Worm (Caenorhabditis elegans): Measurements from ENCODE around the gene smrc-1.

smrc-1 gene

DNA sequence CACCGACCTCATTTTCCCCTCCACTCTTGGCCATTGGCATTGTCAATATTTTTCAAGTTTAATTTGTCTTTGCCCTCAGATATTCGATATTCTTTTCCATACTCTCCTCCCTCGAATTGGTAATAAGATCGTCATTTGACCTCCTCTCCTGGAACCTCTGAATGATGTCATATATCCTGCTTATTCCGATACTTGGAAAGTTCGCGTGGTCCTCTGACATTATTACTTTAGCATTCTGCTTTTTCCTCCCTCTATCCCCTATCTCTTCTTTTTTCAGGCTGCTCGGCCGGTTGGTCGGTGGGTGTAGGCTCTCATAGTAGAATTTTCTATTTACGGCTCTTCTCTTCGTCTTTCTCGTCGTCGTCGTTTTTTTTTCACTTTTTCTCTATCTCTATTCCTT, 38.3 kb upstream of the smrc-1 start:
- no peak for TF ChIP-seq B0310.2 (tag; optimal IDR thresholded peaks at IDR 0.05)
- no peak for TF ChIP-seq tbx-11 (GFP tag; IDR thresholded peaks at IDR 0.05)
- no peak for TF ChIP-seq F13C5.2 (tag; optimal IDR thresholded peaks at IDR 0.05)
- TF ChIP-seq scrt-1 (GFP tag; IDR thresholded peaks at IDR 0.05), result no peak
- TF ChIP-seq aly-1 (tag; optimal IDR thresholded peaks at IDR 0.05), result no peak
- no peak for TF ChIP-seq tra-4 (tag; optimal IDR thresholded peaks at IDR 0.05)
- no peak for TF ChIP-seq hmbx-1 (tag; optimal IDR thresholded peaks at IDR 0.05)
- TF ChIP-seq pes-1 (GFP tag; IDR thresholded peaks at IDR 0.05), result no peak
- no peak for TF ChIP-seq ama-1 (optimal IDR thresholded peaks at IDR 0.05)
- TF ChIP-seq ets-7 (tag; optimal IDR thresholded peaks at IDR 0.05), result no peak

DNA sequence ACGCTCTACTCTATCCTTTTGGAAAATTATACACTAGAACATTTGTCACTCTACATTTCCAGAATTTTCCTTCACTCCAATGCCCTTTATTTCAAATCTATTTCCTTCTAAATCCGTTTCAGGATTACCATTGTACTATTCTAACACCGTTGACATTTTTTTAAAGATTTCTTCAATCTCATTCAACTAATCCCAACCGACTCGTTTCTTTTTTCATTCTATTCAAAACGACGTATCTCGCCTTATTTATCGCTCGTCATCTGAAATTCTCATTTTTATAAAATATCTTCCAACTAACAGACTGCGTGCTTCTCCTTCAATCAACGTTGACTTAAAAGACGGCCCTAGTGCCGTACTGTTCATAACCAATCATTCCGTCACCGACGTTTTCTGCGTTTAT, 37.7 kb upstream of the smrc-1 start, which contains the start of gene akap-1:
akap-1 (plus strand) TSS at position 301 of the 400 bp plus-strand sequence.
- TF ChIP-seq B0310.2 (tag; optimal IDR thresholded peaks at IDR 0.05), result no peak
- no peak for TF ChIP-seq scrt-1 (GFP tag; IDR thresholded peaks at IDR 0.05)
- no peak for TF ChIP-seq aly-1 (tag; optimal IDR thresholded peaks at IDR 0.05)

DNA sequence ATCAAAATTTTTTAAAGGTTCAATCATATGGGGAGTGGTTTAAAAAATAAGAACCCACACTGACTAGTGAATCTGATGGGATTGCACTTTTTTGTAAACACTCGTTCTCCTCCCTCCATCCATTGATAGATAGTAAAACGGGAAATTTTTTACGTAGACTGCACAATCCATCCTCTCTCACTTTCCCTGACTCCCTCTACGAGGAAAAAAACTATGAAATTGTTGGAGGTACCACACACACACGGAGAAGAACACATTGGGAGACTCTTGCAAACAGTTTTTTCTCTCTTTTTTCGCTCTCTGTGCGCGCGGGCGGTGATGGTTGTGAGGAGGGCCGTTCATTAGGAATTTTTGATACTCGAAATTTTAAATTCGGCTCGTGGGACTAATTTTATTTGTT, 35.4 kb upstream of the smrc-1 start:
- TF ChIP-seq B0310.2 (tag; optimal IDR thresholded peaks at IDR 0.05) (no peak), ceh-13 (GFP tag; optimal IDR thresholded peaks at IDR 0.05) (no peak), hnd-1 (tag; optimal IDR thresholded peaks at IDR 0.05) (no peak), hmg-4 (GFP tag; optimal IDR thresholded peaks at IDR 0.05) (no peak), aly-1 (tag; optimal IDR thresholded peaks at IDR 0.05) (no peak), ets-7 (tag; optimal IDR thresholded peaks at IDR 0.05) (no peak), flt-1 (GFP tag; IDR thresholded peaks at IDR 0.05) (no peak), scrt-1 (GFP tag; IDR thresholded peaks at IDR 0.05) (no peak), ama-1 (optimal IDR thresholded peaks at IDR 0.05) (no peak), ceh-36 (tag; optimal IDR thresholded peaks at IDR 0.05) (no peak), tbx-11 (GFP tag; IDR thresholded peaks at IDR 0.05) (no peak), tbx-37 (GFP tag; conservative IDR thresholded peaks at IDR 0.05) (no peak), pes-1 (GFP tag; IDR thresholded peaks at IDR 0.05) (no peak), hmbx-1 (tag; optimal IDR thresholded peaks at IDR 0.05) (no peak), sea-1 (GFP tag; conservative IDR thresholded peaks at IDR 0.05) (no peak), tra-4 (tag; optimal IDR thresholded peaks at IDR 0.05) (no peak), F13C5.2 (tag; optimal IDR thresholded peaks at IDR 0.05) (no peak)

DNA sequence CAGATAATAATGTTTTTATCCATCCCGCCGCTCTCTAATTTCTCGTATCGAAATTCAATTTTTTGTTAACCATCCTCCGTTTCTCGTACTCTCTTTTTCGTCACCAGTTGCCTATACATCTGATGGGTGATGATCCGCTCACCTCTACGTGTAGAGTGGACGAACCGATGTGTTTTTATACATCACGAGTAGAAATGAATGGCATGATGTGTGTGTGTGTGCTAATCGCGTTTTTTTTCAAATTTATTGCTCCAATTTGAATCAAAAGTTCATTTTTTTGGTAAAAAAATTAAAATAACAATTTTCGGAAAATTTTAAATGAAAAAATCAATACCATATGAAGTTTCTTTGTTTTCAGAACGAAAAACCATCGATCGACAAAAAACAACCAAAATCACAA, 34.7 kb upstream of the smrc-1 start:
- no peak for TF ChIP-seq hmbx-1 (tag; optimal IDR thresholded peaks at IDR 0.05)
- no peak for TF ChIP-seq ama-1 (optimal IDR thresholded peaks at IDR 0.05)
- TF ChIP-seq scrt-1 (GFP tag; IDR thresholded peaks at IDR 0.05), result no peak
- no peak for TF ChIP-seq tra-4 (tag; optimal IDR thresholded peaks at IDR 0.05)
- no peak for TF ChIP-seq ets-7 (tag; optimal IDR thresholded peaks at IDR 0.05)
- TF ChIP-seq pes-1 (GFP tag; IDR thresholded peaks at IDR 0.05), result no peak
- no peak for TF ChIP-seq hnd-1 (tag; optimal IDR thresholded peaks at IDR 0.05)
- TF ChIP-seq tbx-37 (GFP tag; conservative IDR thresholded peaks at IDR 0.05), result no peak
- TF ChIP-seq tbx-11 (GFP tag; IDR thresholded peaks at IDR 0.05), result no peak
- no peak for TF ChIP-seq B0310.2 (tag; optimal IDR thresholded peaks at IDR 0.05)

DNA sequence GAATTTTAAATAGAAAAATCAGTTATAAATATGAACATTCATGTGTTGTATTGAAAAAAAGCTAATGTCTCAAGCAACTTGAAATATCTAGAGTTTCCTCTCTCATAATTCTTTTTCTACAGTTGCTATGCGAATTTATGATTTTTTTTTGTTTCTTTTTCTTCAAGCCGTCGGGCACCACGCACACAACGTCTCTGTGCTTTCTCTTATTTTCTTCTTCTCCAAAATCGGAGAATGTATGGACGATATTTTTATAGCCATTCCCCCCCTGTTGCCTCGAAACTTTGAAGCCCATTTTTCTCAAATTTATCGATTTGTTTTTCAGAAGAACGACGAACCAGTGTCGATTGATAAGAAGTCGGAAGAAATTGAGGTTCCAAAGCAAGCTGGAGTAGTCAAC, 34.0 kb upstream of the smrc-1 start:
- TF ChIP-seq ceh-13 (GFP tag; optimal IDR thresholded peaks at IDR 0.05) (no peak), tra-4 (tag; optimal IDR thresholded peaks at IDR 0.05) (no peak), ama-1 (optimal IDR thresholded peaks at IDR 0.05) (no peak), hmg-4 (GFP tag; optimal IDR thresholded peaks at IDR 0.05) (no peak), aly-1 (tag; optimal IDR thresholded peaks at IDR 0.05) (no peak), ets-7 (tag; optimal IDR thresholded peaks at IDR 0.05) (no peak), scrt-1 (GFP tag; IDR thresholded peaks at IDR 0.05) (no peak), B0310.2 (tag; optimal IDR thresholded peaks at IDR 0.05) (no peak), pes-1 (GFP tag; IDR thresholded peaks at IDR 0.05) (no peak), hmbx-1 (tag; optimal IDR thresholded peaks at IDR 0.05) (no peak), flt-1 (GFP tag; IDR thresholded peaks at IDR 0.05) (no peak), sea-1 (GFP tag; conservative IDR thresholded peaks at IDR 0.05) (no peak), F13C5.2 (tag; optimal IDR thresholded peaks at IDR 0.05) (no peak), ceh-36 (tag; optimal IDR thresholded peaks at IDR 0.05) (no peak), hnd-1 (tag; optimal IDR thresholded peaks at IDR 0.05) (no peak), tbx-37 (GFP tag; conservative IDR thresholded peaks at IDR 0.05) (no peak)

DNA sequence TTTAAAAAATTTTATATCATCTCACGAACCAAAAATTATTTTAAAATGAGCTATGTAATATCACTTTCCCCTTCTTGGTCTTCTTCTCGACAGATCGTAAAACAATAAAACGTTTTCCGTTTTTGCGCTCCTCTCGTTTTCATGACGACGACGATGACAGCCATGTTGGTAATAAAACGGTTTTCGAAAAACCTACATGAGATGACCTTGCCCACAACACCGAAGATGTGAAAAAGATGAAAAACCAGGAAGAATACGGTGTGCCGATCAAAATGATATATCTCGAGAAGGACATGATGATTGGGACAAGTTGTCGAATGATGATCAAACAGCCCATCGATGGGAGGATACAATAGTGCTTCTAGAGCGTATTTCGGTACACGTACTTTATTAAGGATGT, 32.0 kb upstream of the smrc-1 start:
- TF ChIP-seq aly-1 (tag; optimal IDR thresholded peaks at IDR 0.05) (no peak), ets-7 (tag; optimal IDR thresholded peaks at IDR 0.05) (no peak), ceh-13 (GFP tag; optimal IDR thresholded peaks at IDR 0.05) (no peak), hmbx-1 (tag; optimal IDR thresholded peaks at IDR 0.05) (no peak)

DNA sequence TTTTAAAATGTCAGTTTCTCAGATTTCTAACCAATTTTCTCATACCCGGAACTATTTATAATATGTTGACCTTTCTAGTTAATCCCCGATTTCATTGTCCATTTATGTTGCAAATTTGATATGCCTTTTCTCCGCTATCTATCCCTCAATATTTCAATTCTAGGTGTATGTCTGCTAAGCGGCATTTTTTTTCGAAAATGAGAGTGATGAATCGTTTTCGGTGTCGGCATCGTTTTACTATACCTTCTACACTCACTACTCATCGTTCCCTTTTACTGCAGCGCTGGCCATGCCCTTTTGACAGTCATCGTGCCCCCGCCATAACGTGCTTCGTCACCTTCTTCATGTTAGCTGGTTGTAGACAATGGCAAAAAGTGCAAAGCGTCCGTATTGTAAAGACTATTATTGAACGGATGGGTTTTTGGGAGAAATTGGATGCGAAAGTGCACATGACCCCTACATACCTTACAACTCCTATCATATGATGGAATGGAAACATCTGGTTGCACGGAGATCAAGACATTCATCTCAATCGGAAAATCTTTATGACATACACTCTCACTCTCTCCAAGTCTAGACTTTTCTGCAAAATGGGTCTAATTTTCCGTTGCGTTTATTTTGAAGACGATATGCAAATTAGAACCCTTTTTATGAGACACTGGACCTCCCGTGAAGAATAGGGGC, 31.4 kb upstream of the smrc-1 start:
- TF ChIP-seq tbx-11 (GFP tag; IDR thresholded peaks at IDR 0.05) (0 out of 2 replicates have a peak, but pooled peaks have one; percentile 16), ceh-13 (GFP tag; optimal IDR thresholded peaks at IDR 0.05) (no peak)

DNA sequence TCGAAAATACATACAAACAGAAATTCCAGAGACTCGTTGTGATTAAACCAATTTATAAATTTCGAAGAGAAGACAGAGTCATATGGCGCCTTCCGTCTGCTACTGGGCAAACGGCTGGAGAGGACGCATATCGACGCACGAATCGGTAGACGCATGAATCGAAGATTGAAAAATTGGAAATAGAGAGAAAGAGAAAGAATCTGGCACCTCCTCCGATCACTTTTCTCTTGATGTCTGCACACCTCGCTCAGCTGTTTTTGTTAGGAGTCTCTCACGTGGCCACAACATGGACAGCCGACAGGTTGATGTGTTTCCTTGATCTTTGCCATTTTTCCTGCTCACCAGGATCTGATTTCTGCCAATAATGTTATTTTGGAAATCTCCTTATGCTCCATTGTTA, 30.6 kb upstream of the smrc-1 start:
- TF ChIP-seq hmbx-1 (tag; optimal IDR thresholded peaks at IDR 0.05) (no peak), hmg-4 (GFP tag; optimal IDR thresholded peaks at IDR 0.05) (no peak), ceh-36 (tag; optimal IDR thresholded peaks at IDR 0.05) (no peak), tra-4 (tag; optimal IDR thresholded peaks at IDR 0.05) (no peak), tbx-37 (GFP tag; conservative IDR thresholded peaks at IDR 0.05) (no peak), ceh-13 (GFP tag; optimal IDR thresholded peaks at IDR 0.05) (no peak), B0310.2 (tag; optimal IDR thresholded peaks at IDR 0.05) (no peak), flt-1 (GFP tag; IDR thresholded peaks at IDR 0.05) (no peak), ets-7 (tag; optimal IDR thresholded peaks at IDR 0.05) (no peak), sea-1 (GFP tag; conservative IDR thresholded peaks at IDR 0.05) (no peak), aly-1 (tag; optimal IDR thresholded peaks at IDR 0.05) (no peak), tbx-11 (GFP tag; IDR thresholded peaks at IDR 0.05) (no peak), scrt-1 (GFP tag; IDR thresholded peaks at IDR 0.05) (no peak), pes-1 (GFP tag; IDR thresholded peaks at IDR 0.05) (no peak), ama-1 (optimal IDR thresholded peaks at IDR 0.05) (no peak), hnd-1 (tag; optimal IDR thresholded peaks at IDR 0.05) (no peak)
